Fruit fly (Drosophila melanogaster) whole organism, embryonic: ENCODE data around the gene CG9747.

Source experiments
- Ada2b ChIP-seq: fragments of 200-800 bp; sonication (Bioruptor generic); IDR thresholded peaks from 2 replicates; pipeline ENCODE4 v1.3.6; 2022; ENCODE audit warnings: missing biosample characterization, missing genetic modification characterization
- Antp ChIP-seq: fragments of 200-800 bp; sonication (Bioruptor generic); optimal IDR thresholded peaks from 3 replicates; lab custom pipeline; 2016; ENCODE audit warnings: missing biosample characterization, missing genetic modification characterization
- BEAF-32 ChIP-seq: fragments of 200-800 bp; sonication (Bioruptor generic); optimal IDR thresholded peaks from 3 replicates; lab custom pipeline; 2017; ENCODE audit warnings: missing biosample characterization, missing genetic modification characterization, mild to moderate bottlenecking, moderate library complexity, missing genetic modification reagents
- Bgb ChIP-seq: fragments of 200-800 bp; sonication (Bioruptor generic); IDR thresholded peaks from 2 replicates; pipeline ENCODE4 v1.3.6; 2022; ENCODE audit warnings: missing biosample characterization, missing genetic modification characterization; ENCODE audit not compliant: partially characterized antibody
- BtbVII ChIP-seq: fragments of 200-800 bp; sonication (Bioruptor generic); optimal IDR thresholded peaks from 3 replicates; lab custom pipeline; 2017; ENCODE audit warnings: missing biosample characterization, mild to moderate bottlenecking, missing genetic modification characterization
- CG11504 ChIP-seq: fragments of 200-800 bp; sonication (Bioruptor generic); optimal IDR thresholded peaks from 3 replicates; lab custom pipeline; 2019; ENCODE audit warnings: missing biosample characterization, mild to moderate bottlenecking, missing genetic modification characterization, moderate library complexity
- CG11560 ChIP-seq: fragments of 200-800 bp; sonication (Bioruptor generic); IDR thresholded peaks from 3 replicates; pipeline ENCODE4 v1.3.6; 2022; ENCODE audit warnings: missing biosample characterization, missing genetic modification characterization
- CG12155 ChIP-seq: fragments of 200-800 bp; sonication (Bioruptor generic); optimal IDR thresholded peaks from 3 replicates; lab custom pipeline; 2016; ENCODE audit warnings: missing biosample characterization, missing genetic modification characterization
- CG12219 ChIP-seq: fragments of 200-800 bp; sonication (Bioruptor generic); optimal IDR thresholded peaks from 3 replicates; lab custom pipeline; 2018; ENCODE audit warnings: missing biosample characterization, mild to moderate bottlenecking, missing genetic modification characterization
- CG13424 ChIP-seq: fragments of 200-800 bp; sonication (Bioruptor generic); optimal IDR thresholded peaks from 2 replicates; lab custom pipeline; 2019; ENCODE audit warnings: missing biosample characterization, mild to moderate bottlenecking, missing genetic modification characterization, moderate library complexity
- CG15073 ChIP-seq: fragments of 200-800 bp; sonication (Bioruptor generic); optimal IDR thresholded peaks from 2 replicates; lab custom pipeline; 2016; ENCODE audit warnings: missing biosample characterization, missing genetic modification characterization
- CG1603 ChIP-seq: fragments of 200-800 bp; sonication (Bioruptor generic); optimal IDR thresholded peaks from 2 replicates; lab custom pipeline; 2019; ENCODE audit warnings: missing biosample characterization, mild to moderate bottlenecking, missing genetic modification characterization, moderate library complexity
- CG16779 ChIP-seq: fragments of 200-800 bp; sonication (Bioruptor generic); IDR thresholded peaks from 2 replicates; pipeline ENCODE4 v1.3.6; 2022; ENCODE audit warnings: missing biosample characterization, missing genetic modification characterization
- CG18262 ChIP-seq: fragments of 200-800 bp; optimal IDR thresholded peaks from 3 replicates; lab custom pipeline; 2019; ENCODE audit warnings: missing biosample characterization, mild to moderate bottlenecking, missing genetic modification characterization, moderate library complexity
- CG2129 ChIP-seq: fragments of 200-800 bp; sonication (Bioruptor generic); IDR thresholded peaks from 2 replicates; pipeline ENCODE4 v1.3.6; 2022; ENCODE audit warnings: missing biosample characterization, missing genetic modification characterization; ENCODE audit not compliant: partially characterized antibody
- CG30403 ChIP-seq: fragments of 200-800 bp; sonication (Bioruptor generic); optimal IDR thresholded peaks from 3 replicates; lab custom pipeline; 2016; ENCODE audit warnings: missing biosample characterization, missing genetic modification characterization
- CG31365 ChIP-seq: fragments of 200-800 bp; sonication (Bioruptor generic); optimal IDR thresholded peaks from 2 replicates; lab custom pipeline; 2018; ENCODE audit warnings: missing biosample characterization, mild to moderate bottlenecking, missing genetic modification characterization
- CG3281 ChIP-seq: fragments of 200-800 bp; sonication (Bioruptor generic); optimal IDR thresholded peaks from 3 replicates; lab custom pipeline; 2017; ENCODE audit warnings: missing biosample characterization, mild to moderate bottlenecking, missing genetic modification characterization
- CG3995 ChIP-seq: fragments of 200-800 bp; sonication (Bioruptor generic); optimal IDR thresholded peaks from 3 replicates; lab custom pipeline; 2016; ENCODE audit warnings: missing biosample characterization, missing genetic modification characterization
- CG4730 ChIP-seq: fragments of 200-800 bp; sonication (Bioruptor generic); IDR thresholded peaks from 2 replicates; pipeline ENCODE4 v1.3.6; 2022; ENCODE audit warnings: missing biosample characterization, missing genetic modification characterization
- CG4854 ChIP-seq: fragments of 200-800 bp; sonication (Bioruptor generic); optimal IDR thresholded peaks from 2 replicates; lab custom pipeline; 2016; ENCODE audit warnings: missing biosample characterization, missing genetic modification characterization, inconsistent platforms
- CG7357 ChIP-seq: fragments of 200-800 bp; sonication (Bioruptor generic); IDR thresholded peaks from 3 replicates; pipeline ENCODE4 v1.3.6; 2022; ENCODE audit warnings: missing biosample characterization, missing genetic modification characterization
- CG7963 ChIP-seq: fragments of 200-800 bp; sonication (Bioruptor generic); IDR thresholded peaks from 3 replicates; pipeline ENCODE4 v1.3.6; 2022; ENCODE audit warnings: missing biosample characterization, missing genetic modification characterization; ENCODE audit not compliant: partially characterized antibody
- CG9817 ChIP-seq: fragments of 200-800 bp; sonication (Bioruptor generic); optimal IDR thresholded peaks from 2 replicates; lab custom pipeline; 2018; ENCODE audit warnings: missing biosample characterization, mild to moderate bottlenecking, missing genetic modification characterization, moderate library complexity
- CoRest ChIP-seq: fragments of 200-800 bp; sonication (Bioruptor generic); optimal IDR thresholded peaks from 3 replicates; lab custom pipeline; 2018; ENCODE audit warnings: missing biosample characterization, mild to moderate bottlenecking, missing genetic modification characterization, moderate library complexity
- Dp ChIP-seq: fragments of 200-800 bp; sonication (Bioruptor generic); optimal IDR thresholded peaks from 2 replicates; lab custom pipeline; 2018; ENCODE audit warnings: missing biosample characterization, mild to moderate bottlenecking, missing genetic modification characterization, moderate library complexity
- Drgx ChIP-seq: fragments of 200-800 bp; sonication (Bioruptor generic); IDR thresholded peaks from 2 replicates; pipeline ENCODE4 v1.3.6; 2022; ENCODE audit warnings: missing biosample characterization, missing genetic modification characterization
- Fer1 ChIP-seq: fragments of 200-800 bp; sonication (Bioruptor generic); optimal IDR thresholded peaks from 2 replicates; lab custom pipeline; 2017; ENCODE audit warnings: missing biosample characterization, mild to moderate bottlenecking, missing genetic modification characterization
- Hr51 ChIP-seq, 2 experiments: fragments of 200-800 bp; sonication (Bioruptor generic); optimal IDR thresholded peaks; 2 replicates in 1 of 2; 3 replicates in 1 of 2; lab custom pipeline; 2016 to 2018; ENCODE audit warnings: missing biosample characterization in 2 of 2, missing genetic modification characterization in 2 of 2, mild to moderate bottlenecking in 1 of 2, moderate library complexity in 1 of 2
- Med ChIP-seq: fragments of 200-800 bp; sonication (Bioruptor generic); peaks from one replicate; lab custom pipeline; 2016; ENCODE audit warnings: missing biosample characterization, missing genetic modification characterization, mild to moderate bottlenecking, inconsistent platforms, moderate library complexity
- NfI ChIP-seq: fragments of 200-800 bp; sonication (Bioruptor generic); optimal IDR thresholded peaks from 3 replicates; lab custom pipeline; 2018; ENCODE audit warnings: missing biosample characterization, mild to moderate bottlenecking, missing genetic modification characterization, moderate library complexity
- Oli ChIP-seq: fragments of 200-800 bp; sonication (Bioruptor generic); optimal IDR thresholded peaks from 2 replicates; lab custom pipeline; 2018; ENCODE audit warnings: missing biosample characterization, mild to moderate bottlenecking, missing genetic modification characterization, moderate library complexity
- Ravus ChIP-seq: fragments of 200-800 bp; sonication (Bioruptor generic); IDR thresholded peaks from 2 replicates; pipeline ENCODE4 v1.3.6; 2022; ENCODE audit warnings: missing biosample characterization, missing genetic modification characterization
- Side ChIP-seq: fragments of 200-800 bp; sonication (Bioruptor generic); optimal IDR thresholded peaks from 2 replicates; lab custom pipeline; 2016; ENCODE audit warnings: missing biosample characterization, missing genetic modification characterization
- Sox100B ChIP-seq: fragments of 200-800 bp; sonication (Bioruptor generic); optimal IDR thresholded peaks from 3 replicates; lab custom pipeline; 2018; ENCODE audit warnings: missing biosample characterization, mild to moderate bottlenecking, missing genetic modification characterization
- abd-A ChIP-seq: fragments of 200-800 bp; sonication (Bioruptor generic); optimal IDR thresholded peaks from 3 replicates; lab custom pipeline; 2019; ENCODE audit warnings: missing biosample characterization, mild to moderate bottlenecking, missing genetic modification characterization, moderate library complexity
- az2 ChIP-seq: fragments of 200-800 bp; sonication (Bioruptor generic); optimal IDR thresholded peaks from 3 replicates; lab custom pipeline; 2016; ENCODE audit warnings: missing biosample characterization, missing genetic modification characterization
- dm ChIP-seq: fragments of 200-800 bp; sonication (Bioruptor generic); optimal IDR thresholded peaks from 3 replicates; lab custom pipeline; 2016; ENCODE audit warnings: missing biosample characterization, missing genetic modification characterization
- dmrt11E ChIP-seq: fragments of 200-800 bp; sonication (Bioruptor generic); optimal IDR thresholded peaks from 3 replicates; lab custom pipeline; 2018; ENCODE audit warnings: missing biosample characterization, mild to moderate bottlenecking, missing genetic modification characterization, moderate library complexity
- jing ChIP-seq: fragments of 200-800 bp; sonication (Bioruptor generic); optimal IDR thresholded peaks from 2 replicates; lab custom pipeline; 2018; ENCODE audit warnings: missing biosample characterization, mild to moderate bottlenecking, missing genetic modification characterization
- lbe ChIP-seq: fragments of 200-800 bp; sonication (Bioruptor generic); optimal IDR thresholded peaks from 2 replicates; lab custom pipeline; 2016; ENCODE audit warnings: missing biosample characterization, mild to moderate bottlenecking, missing genetic modification characterization
- odd ChIP-seq: fragments of 200-800 bp; sonication (Bioruptor generic); optimal IDR thresholded peaks from 2 replicates; lab custom pipeline; 2017; ENCODE audit warnings: missing biosample characterization, mild to moderate bottlenecking, missing genetic modification characterization
- pb ChIP-seq: fragments of 200-800 bp; sonication (Bioruptor generic); optimal IDR thresholded peaks from 3 replicates; lab custom pipeline; 2016; ENCODE audit warnings: missing biosample characterization, missing genetic modification characterization
- row ChIP-seq: fragments of 200-800 bp; sonication (Bioruptor generic); IDR thresholded peaks from 3 replicates; pipeline ENCODE4 v1.3.6; 2022; ENCODE audit warnings: missing biosample characterization, missing genetic modification characterization
- schlank ChIP-seq: fragments of 200-800 bp; sonication (Bioruptor generic); optimal IDR thresholded peaks from 2 replicates; lab custom pipeline; 2018; ENCODE audit warnings: missing biosample characterization, mild to moderate bottlenecking, missing genetic modification characterization
- sim ChIP-seq: fragments of 200-800 bp; sonication (Bioruptor generic); IDR thresholded peaks from 2 replicates; pipeline ENCODE4 v1.3.6; 2022; ENCODE audit warnings: missing biosample characterization, missing genetic modification characterization
- unc-4 ChIP-seq: fragments of 200-800 bp; sonication (Bioruptor generic); IDR thresholded peaks from 2 replicates; pipeline ENCODE4 v1.3.6; 2022; ENCODE audit warnings: missing biosample characterization, missing genetic modification characterization; ENCODE audit not compliant: partially characterized antibody
- usp ChIP-seq: fragments of >200 bp; optimal IDR thresholded peaks from 2 replicates; lab custom pipeline; 2017; ENCODE audit warnings: missing biosample characterization, missing genetic modification characterization
- vnd ChIP-seq: fragments of 200-800 bp; sonication (Bioruptor generic); IDR thresholded peaks from 3 replicates; pipeline ENCODE4 v1.3.6; 2022; ENCODE audit warnings: missing biosample characterization, missing genetic modification characterization; ENCODE audit not compliant: partially characterized antibody
- vvl ChIP-seq: fragments of 200-800 bp; sonication (Bioruptor generic); IDR thresholded peaks from 2 replicates; pipeline ENCODE4 v1.3.6; 2022; ENCODE audit warnings: missing biosample characterization, missing genetic modification characterization
- z ChIP-seq: fragments of 200-800 bp; sonication (Bioruptor generic); IDR thresholded peaks from 3 replicates; pipeline ENCODE4 v1.3.6; 2022; ENCODE audit warnings: missing biosample characterization, missing genetic modification characterization

The CG9747 gene

DNA sequence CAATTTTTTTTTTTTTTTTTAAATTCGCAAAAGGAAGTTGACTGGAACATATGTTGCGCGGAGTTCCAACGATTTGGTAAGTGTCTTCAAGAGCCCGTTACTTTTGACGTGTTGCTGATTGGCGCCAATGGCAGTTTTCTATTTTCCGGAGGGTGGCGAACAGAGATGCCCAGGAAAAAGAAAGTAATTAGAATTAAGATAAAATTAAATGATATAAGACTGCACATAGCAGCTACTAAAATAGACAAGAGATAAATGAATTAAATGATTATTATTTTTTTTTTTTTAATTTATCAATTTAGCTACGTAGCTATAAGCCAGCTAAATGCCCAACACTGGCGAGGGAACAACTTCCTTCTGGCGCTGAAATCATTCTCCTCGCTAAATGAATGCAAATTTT is 31.2 kb upstream of the CG9747 start (continued):
- TF ChIP-seq CG12219 (GFP tag; lab: Kevin White, UChicago), result no peak
- no peak for TF ChIP-seq lbe (GFP tag; lab: Kevin White, UChicago)
- TF ChIP-seq CG31365 (tag; lab: Kevin White, UChicago), result no peak
- peak; percentile 33 for TF ChIP-seq CG18262
- TF ChIP-seq Med (GFP tag; lab: Kevin White, UChicago), result no peak
- TF ChIP-seq CG3281, result no peak
- no peak for TF ChIP-seq Ravus (GFP tag; lab: Robert Waterston, UW)
- no peak for TF ChIP-seq CG15073 (GFP tag; lab: Kevin White, UChicago)
- TF ChIP-seq Sox100B (GFP tag; lab: Kevin White, UChicago), result peak; percentile 8
- no peak for TF ChIP-seq CG9817
- no peak for TF ChIP-seq schlank
- TF ChIP-seq sim (GFP tag; lab: Robert Waterston, UW), result 0 out of 2 replicates have a peak, but pooled peaks have one; percentile 42
- TF ChIP-seq NfI (GFP tag; lab: Kevin White, UChicago), result no peak
- no peak for TF ChIP-seq CG16779 (GFP tag; lab: Robert Waterston, UW)
- no peak for TF ChIP-seq Fer1 (GFP tag; lab: Kevin White, UChicago)
- TF ChIP-seq Side (GFP tag; lab: Kevin White, UChicago), result no peak
- no peak for TF ChIP-seq BtbVII (GFP tag; lab: Kevin White, UChicago)
- no peak for TF ChIP-seq Antp
- no peak for TF ChIP-seq CG3995 (GFP tag; lab: Kevin White, UChicago)
- no peak for TF ChIP-seq pb (GFP tag; lab: Kevin White, UChicago)
- no peak for TF ChIP-seq abd-A (tag; lab: Kevin White, UChicago)
- no peak for TF ChIP-seq CG12155 (GFP tag; lab: Kevin White, UChicago)
- TF ChIP-seq CG7357 (GFP tag; lab: Robert Waterston, UW), result no peak
- no peak for TF ChIP-seq CG1603 (tag; lab: Kevin White, UChicago)
- no peak for TF ChIP-seq CG4730 (GFP tag; lab: Robert Waterston, UW)
- no peak for TF ChIP-seq dm (GFP tag; lab: Kevin White, UChicago)
- TF ChIP-seq BEAF-32 (GFP tag; lab: Kevin White, UChicago), result no peak
- no peak for TF ChIP-seq CG4854 (GFP tag; lab: Kevin White, UChicago)
- no peak for TF ChIP-seq Ada2b (GFP tag; lab: Robert Waterston, UW)
- no peak for TF ChIP-seq usp (GFP tag; lab: Kevin White, UChicago)
- TF ChIP-seq Bgb (GFP tag; lab: Robert Waterston, UW), result no peak
- TF ChIP-seq CoRest (tag; lab: Kevin White, UChicago), result no peak
- TF ChIP-seq CG7963 (GFP tag; lab: Robert Waterston, UW), result no peak
- TF ChIP-seq CG30403 (GFP tag; lab: Kevin White, UChicago), result no peak
- TF ChIP-seq row (GFP tag; lab: Robert Waterston, UW), result peak; percentile 65
- TF ChIP-seq vvl (GFP tag; lab: Robert Waterston, UW), result peak; percentile 46; the same call in 1 of the 2 replicates
- peak; percentile 63 for TF ChIP-seq dmrt11E (tag; lab: Kevin White, UChicago)
- TF ChIP-seq odd, result no peak
- peak; percentile 34 for TF ChIP-seq CG11504
- TF ChIP-seq CG13424, result peak; percentile 6
- no peak for TF ChIP-seq Dp
- no peak for TF ChIP-seq unc-4 (GFP tag; lab: Robert Waterston, UW)
- peak; percentile 28 for TF ChIP-seq Oli (tag; lab: Kevin White, UChicago)
- TF ChIP-seq Hr51 (GFP tag; optimal IDR thresholded peaks at IDR 0.05; lab: Kevin White, UChicago), result peak in 1 of 2 experiments; percentile 19
- no peak for TF ChIP-seq jing
- no peak for TF ChIP-seq z
- TF ChIP-seq CG2129 (GFP tag; lab: Robert Waterston, UW), result no peak
- no peak for TF ChIP-seq Drgx (GFP tag; lab: Robert Waterston, UW)
- peak; percentile 16 for TF ChIP-seq az2 (GFP tag; lab: Kevin White, UChicago)
- TF ChIP-seq vnd, result no peak
- TF ChIP-seq CG11560, result no peak
